Worm (Caenorhabditis elegans): ENCODE measurements around the gene srg-20.

- TF ChIP-seq T22C8.4 (GFP tag; IDR thresholded peaks at IDR 0.05) = no peak
- TF ChIP-seq flt-1 (GFP tag; IDR thresholded peaks at IDR 0.05) = no peak
- no peak for TF ChIP-seq med-1 (GFP tag; optimal IDR thresholded peaks at IDR 0.05; ENCODE audit: insufficient read depth)
- TF ChIP-seq klf-2 (GFP tag; conservative IDR thresholded peaks at IDR 0.05) = no peak
- no peak for TF ChIP-seq ztf-29 (GFP tag; IDR thresholded peaks at IDR 0.05)
Measured at ce11 chrII:1672673-1673072, 36.2 kb downstream of the srg-20 start.
